Fruit fly (Drosophila melanogaster) whole organism, embryonic: ENCODE data around the gene CG2574.

Experiments used
- CG10209 ChIP-seq: fragments of 200-800 bp; sonication (Bioruptor generic); optimal IDR thresholded peaks from 3 replicates; lab custom pipeline; 2017; ENCODE audit warnings: missing biosample characterization, mild to moderate bottlenecking, missing genetic modification characterization, missing genetic modification reagents
- CG14667 ChIP-seq: fragments of 200-800 bp; sonication (Bioruptor generic); IDR thresholded peaks from 2 replicates; pipeline ENCODE4 v1.3.6; 2022; ENCODE audit warnings: missing biosample characterization, missing genetic modification characterization
- CG14965 ChIP-seq: fragments of 200-800 bp; sonication (Bioruptor generic); optimal IDR thresholded peaks from 2 replicates; lab custom pipeline; 2016; ENCODE audit warnings: missing biosample characterization, missing genetic modification characterization, borderline replicate concordance
- CG15696 ChIP-seq: fragments of 200-800 bp; sonication (Bioruptor generic); optimal IDR thresholded peaks from 2 replicates; lab custom pipeline; 2019; ENCODE audit warnings: missing biosample characterization, mild to moderate bottlenecking, missing genetic modification characterization, moderate library complexity
- CG1603 ChIP-seq: fragments of 200-800 bp; sonication (Bioruptor generic); optimal IDR thresholded peaks from 2 replicates; lab custom pipeline; 2019; ENCODE audit warnings: missing biosample characterization, mild to moderate bottlenecking, missing genetic modification characterization, moderate library complexity
- CG1647 ChIP-seq: fragments of 200-800 bp; sonication (Bioruptor generic); optimal IDR thresholded peaks from 3 replicates; lab custom pipeline; 2016; ENCODE audit warnings: missing biosample characterization, missing genetic modification characterization
- CG16815 ChIP-seq: fragments of 200-800 bp; sonication (Bioruptor generic); optimal IDR thresholded peaks from 3 replicates; lab custom pipeline; 2017; ENCODE audit warnings: missing biosample characterization, mild to moderate bottlenecking, missing genetic modification characterization
- CG17385 ChIP-seq: fragments of 200-800 bp; sonication (Bioruptor generic); optimal IDR thresholded peaks from 3 replicates; lab custom pipeline; 2018; ENCODE audit warnings: missing biosample characterization, mild to moderate bottlenecking, missing genetic modification characterization
- CG1832 ChIP-seq: fragments of 200-800 bp; sonication (Bioruptor generic); optimal IDR thresholded peaks from 2 replicates; lab custom pipeline; 2017; ENCODE audit warnings: missing biosample characterization, mild to moderate bottlenecking, missing genetic modification characterization, inconsistent platforms
- CG18476 ChIP-seq: fragments of 200-800 bp; sonication (Bioruptor generic); optimal IDR thresholded peaks from 2 replicates; lab custom pipeline; 2016; ENCODE audit warnings: missing biosample characterization, mild to moderate bottlenecking, missing genetic modification characterization
- CG2120 ChIP-seq: fragments of 200-800 bp; sonication (Bioruptor generic); optimal IDR thresholded peaks from 3 replicates; lab custom pipeline; 2016; ENCODE audit warnings: missing biosample characterization, missing genetic modification characterization
- CG2712 ChIP-seq: fragments of 200-800 bp; optimal IDR thresholded peaks from 3 replicates; lab custom pipeline; 2019; ENCODE audit warnings: missing biosample characterization, mild to moderate bottlenecking, missing genetic modification characterization, moderate library complexity
- CG31441 ChIP-seq: fragments of 200-800 bp; sonication (Bioruptor generic); IDR thresholded peaks from 2 replicates; pipeline ENCODE4 v1.3.6; 2022; ENCODE audit warnings: missing biosample characterization, missing genetic modification characterization
- CG34376 ChIP-seq: fragments of 200-800 bp; sonication (Bioruptor generic); optimal IDR thresholded peaks from 2 replicates; lab custom pipeline; 2018; ENCODE audit warnings: missing biosample characterization, mild to moderate bottlenecking, missing genetic modification characterization
- CG4820 ChIP-seq: fragments of 200-800 bp; sonication (Bioruptor generic); optimal IDR thresholded peaks from 3 replicates; lab custom pipeline; 2016; ENCODE audit warnings: missing biosample characterization, missing genetic modification characterization
- CG5953 ChIP-seq: fragments of 200-800 bp; sonication (Bioruptor generic); IDR thresholded peaks from 2 replicates; pipeline ENCODE4 v1.3.6; 2022; ENCODE audit warnings: missing biosample characterization, missing genetic modification characterization
- CG6254 ChIP-seq: fragments of 200-800 bp; sonication (Bioruptor generic); optimal IDR thresholded peaks from 3 replicates; lab custom pipeline; 2017; ENCODE audit warnings: mild to moderate bottlenecking, missing biosample characterization, missing genetic modification reagents, missing genetic modification characterization
- CG7372 ChIP-seq: fragments of 200-800 bp; sonication (Bioruptor generic); IDR thresholded peaks from 2 replicates; pipeline ENCODE4 v1.3.6; 2022; ENCODE audit warnings: missing biosample characterization, missing genetic modification characterization
- CG7839 ChIP-seq: fragments of 200-800 bp; sonication (Bioruptor generic); optimal IDR thresholded peaks from 3 replicates; lab custom pipeline; 2018; ENCODE audit warnings: missing biosample characterization, mild to moderate bottlenecking, missing genetic modification characterization, moderate library complexity
- CG8281 ChIP-seq: fragments of 200-800 bp; sonication (Bioruptor generic); optimal IDR thresholded peaks from 2 replicates; lab custom pipeline; 2018; ENCODE audit warnings: missing biosample characterization, mild to moderate bottlenecking, missing genetic modification characterization, moderate library complexity
- CG8478 ChIP-seq: fragments of >200 bp; optimal IDR thresholded peaks from 2 replicates; lab custom pipeline; 2018
- CG9797 ChIP-seq: fragments of 200-800 bp; sonication (Bioruptor generic); optimal IDR thresholded peaks from 3 replicates; lab custom pipeline; 2018; ENCODE audit warnings: missing biosample characterization, mild to moderate bottlenecking, missing genetic modification characterization
- CHES-1-like ChIP-seq: fragments of 200-800 bp; sonication (Bioruptor generic); optimal IDR thresholded peaks from 2 replicates; lab custom pipeline; 2016; ENCODE audit warnings: missing biosample characterization, missing genetic modification characterization
- Camta ChIP-seq: fragments of 200-800 bp; sonication (Bioruptor generic); optimal IDR thresholded peaks from 2 replicates; lab custom pipeline; 2016; ENCODE audit warnings: missing biosample characterization, missing genetic modification characterization
- Chrac-16 ChIP-seq: fragments of 200-800 bp; sonication (Bioruptor generic); optimal IDR thresholded peaks from 3 replicates; lab custom pipeline; 2016; ENCODE audit warnings: missing biosample characterization, missing genetic modification characterization
- CkIIα-i1 ChIP-seq: fragments of 200-800 bp; sonication (Bioruptor generic); IDR thresholded peaks from 2 replicates; pipeline ENCODE4 v1.3.6; 2022; ENCODE audit warnings: missing biosample characterization, missing genetic modification characterization
- Dip2 ChIP-seq: fragments of 200-800 bp; sonication (Bioruptor generic); IDR thresholded peaks from 2 replicates; pipeline ENCODE4 v1.3.6; 2022; ENCODE audit warnings: missing biosample characterization, missing genetic modification characterization
- Drgx ChIP-seq: fragments of 200-800 bp; sonication (Bioruptor generic); IDR thresholded peaks from 2 replicates; pipeline ENCODE4 v1.3.6; 2022; ENCODE audit warnings: missing biosample characterization, missing genetic modification characterization
- Hr39 ChIP-seq: fragments of >200 bp; optimal IDR thresholded peaks from 2 replicates; lab custom pipeline; 2017
- Myb ChIP-seq: fragments of 200-800 bp; sonication (Bioruptor generic); optimal IDR thresholded peaks from 2 replicates; lab custom pipeline; 2016; ENCODE audit warnings: missing biosample characterization, missing genetic modification characterization
- Oaz ChIP-seq: fragments of 200-800 bp; sonication (Bioruptor generic); IDR thresholded peaks from 2 replicates; pipeline ENCODE4 v1.3.6; 2022; ENCODE audit warnings: missing biosample characterization, missing genetic modification characterization
- Opbp ChIP-seq: fragments of 200-800 bp; sonication (Bioruptor generic); IDR thresholded peaks from 3 replicates; pipeline ENCODE4 v1.3.6; 2022; ENCODE audit warnings: missing biosample characterization, missing genetic modification characterization; ENCODE audit not compliant: partially characterized antibody
- Optix ChIP-seq: fragments of 200-800 bp; sonication (Bioruptor generic); IDR thresholded peaks from 3 replicates; pipeline ENCODE4 v1.3.6; 2022; ENCODE audit warnings: missing biosample characterization, missing genetic modification characterization
- Sry-δ ChIP-seq: fragments of 200-800 bp; sonication (Bioruptor generic); optimal IDR thresholded peaks from 2 replicates; lab custom pipeline; 2016; ENCODE audit warnings: missing biosample characterization, missing genetic modification characterization
- abd-A ChIP-seq: fragments of 200-800 bp; sonication (Bioruptor generic); optimal IDR thresholded peaks from 3 replicates; lab custom pipeline; 2019; ENCODE audit warnings: missing biosample characterization, mild to moderate bottlenecking, missing genetic modification characterization, moderate library complexity
- amos ChIP-seq: fragments of 200-800 bp; sonication (Bioruptor generic); IDR thresholded peaks from 2 replicates; pipeline ENCODE4 v1.3.6; 2022; ENCODE audit warnings: missing biosample characterization, missing genetic modification characterization; ENCODE audit not compliant: partially characterized antibody
- ap ChIP-seq: fragments of 200-800 bp; sonication (Bioruptor generic); IDR thresholded peaks from 2 replicates; pipeline ENCODE4 v1.3.6; 2022; ENCODE audit warnings: missing biosample characterization, missing genetic modification characterization
- ash1 ChIP-seq: fragments of 200-800 bp; sonication (Bioruptor generic); optimal IDR thresholded peaks from 2 replicates; lab custom pipeline; 2018; ENCODE audit warnings: missing biosample characterization, mild to moderate bottlenecking, missing genetic modification characterization
- bowl ChIP-seq: fragments of 200-800 bp; sonication (Bioruptor generic); IDR thresholded peaks from 2 replicates; pipeline ENCODE4 v1.3.6; 2022; ENCODE audit warnings: missing biosample characterization, missing genetic modification characterization
- croc ChIP-seq: fragments of 200-800 bp; sonication (Bioruptor generic); conservative IDR thresholded peaks from 3 replicates; pipeline ENCODE4 v1.3.6; 2022; ENCODE audit warnings: missing biosample characterization, missing genetic modification characterization
- crp ChIP-seq, 2 experiments: fragments of 200-800 bp; sonication (Bioruptor generic); optimal IDR thresholded peaks; 2 replicates in 1 of 2; 3 replicates in 1 of 2; lab custom pipeline; 2017; ENCODE audit warnings: missing biosample characterization in 2 of 2, missing genetic modification characterization in 2 of 2, mild to moderate bottlenecking in 1 of 2, moderate library complexity in 1 of 2
- dm ChIP-seq: fragments of 200-800 bp; sonication (Bioruptor generic); optimal IDR thresholded peaks from 3 replicates; lab custom pipeline; 2016; ENCODE audit warnings: missing biosample characterization, missing genetic modification characterization
- ken ChIP-seq: fragments of 200-800 bp; sonication (Bioruptor generic); IDR thresholded peaks from 3 replicates; pipeline ENCODE4 v1.3.6; 2022; ENCODE audit warnings: missing biosample characterization, missing genetic modification characterization
- mirr ChIP-seq: fragments of 200-800 bp; sonication (Bioruptor generic); optimal IDR thresholded peaks from 3 replicates; lab custom pipeline; 2018; ENCODE audit warnings: missing biosample characterization, mild to moderate bottlenecking, missing genetic modification characterization
- nerfin-1 ChIP-seq: fragments of 200-800 bp; sonication (Bioruptor generic); optimal IDR thresholded peaks from 3 replicates; lab custom pipeline; 2019; ENCODE audit warnings: missing biosample characterization, mild to moderate bottlenecking, missing genetic modification characterization, moderate library complexity
- org-1 ChIP-seq: fragments of 200-800 bp; sonication (Bioruptor generic); optimal IDR thresholded peaks from 2 replicates; lab custom pipeline; 2017; ENCODE audit warnings: missing biosample characterization, missing genetic modification characterization
- sc ChIP-seq, 3 experiments: fragments of >200 bp in 2 of 3; fragments of 200-800 bp in 1 of 3; sonication (Bioruptor generic) in 1 of 3; optimal IDR thresholded peaks; 2 replicates in 2 of 3; 3 replicates in 1 of 3; lab custom pipeline; 2017; ENCODE audit warnings: mild to moderate bottlenecking in 1 of 3, missing biosample characterization in 1 of 3, missing genetic modification characterization in 1 of 3, missing genetic modification reagents in 1 of 3
- slbo ChIP-seq: fragments of 200-800 bp; sonication (Bioruptor generic); IDR thresholded peaks from 2 replicates; pipeline ENCODE4 v1.3.6; 2022; ENCODE audit warnings: missing biosample characterization, missing genetic modification characterization
- vvl ChIP-seq: fragments of 200-800 bp; sonication (Bioruptor generic); IDR thresholded peaks from 2 replicates; pipeline ENCODE4 v1.3.6; 2022; ENCODE audit warnings: missing biosample characterization, missing genetic modification characterization

CG2574 gene

DNA sequence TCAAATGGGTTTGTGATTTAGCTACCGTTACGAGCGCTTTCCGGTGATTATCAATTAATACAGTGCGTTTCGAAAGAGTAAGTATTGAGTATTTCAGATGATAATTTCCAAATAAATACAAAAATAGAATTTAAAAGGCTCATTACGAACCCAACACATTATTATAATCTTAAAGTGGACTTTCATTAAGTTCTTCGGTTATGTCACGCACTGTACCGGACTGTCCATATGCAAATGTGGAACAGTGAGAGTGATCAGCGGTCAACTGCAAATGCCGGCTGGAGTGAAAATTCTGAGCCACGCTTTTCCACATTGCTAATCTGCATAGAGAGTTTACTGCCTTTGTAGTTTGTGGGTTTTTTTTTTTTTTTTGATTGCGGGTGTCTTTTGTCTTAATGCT, 45.0 kb downstream of the CG2574 start (continued):
- TF ChIP-seq CG7839 (tag; lab: Kevin White, UChicago) (peak; percentile 43), CG2712 (peak; percentile 18), Dip2 (GFP tag; lab: Robert Waterston, UW) (no peak), CG14667 (GFP tag; lab: Robert Waterston, UW) (no peak)

DNA sequence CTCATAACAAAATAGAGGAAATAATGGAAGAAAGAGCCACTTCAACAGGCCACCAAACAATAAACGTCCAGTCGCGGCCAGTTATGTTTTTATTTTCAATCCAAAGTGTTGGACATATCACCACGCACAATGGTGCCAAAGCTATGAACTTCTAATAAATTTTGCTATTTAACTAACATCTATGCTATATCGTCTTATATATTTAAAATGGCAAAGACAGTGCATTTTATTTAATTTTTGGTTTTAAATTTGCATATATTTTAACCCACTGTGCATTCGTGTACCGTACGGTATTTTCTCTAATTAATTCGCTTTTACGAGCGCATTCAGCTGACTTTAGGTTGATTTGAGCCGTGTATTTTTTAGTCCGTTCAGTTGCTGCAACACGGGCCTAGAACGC, 45.7 kb downstream of the CG2574 start, which contains the start of gene CG15927:
Gene CG15927 (plus strand): TSS at position 372 of the 400 bp plus-strand sequence.
- peak; percentile 49 for TF ChIP-seq CG4820
- TF ChIP-seq Chrac-16 (GFP tag; lab: Kevin White, UChicago): peak; percentile 23
- TF ChIP-seq CG34376 (GFP tag; lab: Kevin White, UChicago): no peak
- no peak for TF ChIP-seq ash1 (GFP tag; lab: Kevin White, UChicago)
- peak; percentile 42; the same call in 1 of the 2 replicates for TF ChIP-seq vvl (GFP tag; lab: Robert Waterston, UW)
- TF ChIP-seq abd-A (tag; lab: Kevin White, UChicago): no peak
- TF ChIP-seq amos: no peak
- TF ChIP-seq Optix (GFP tag; lab: Robert Waterston, UW): no peak
- peak; percentile 58; the same call in 1 of the 2 replicates for TF ChIP-seq CG5953 (GFP tag; lab: Robert Waterston, UW)
- TF ChIP-seq CG10209: peak; percentile 31
- TF ChIP-seq croc (GFP tag; lab: Robert Waterston, UW): no peak
- no peak for TF ChIP-seq Sry-δ (GFP tag; lab: Kevin White, UChicago)
- TF ChIP-seq CG1603 (tag; lab: Kevin White, UChicago): peak; percentile 45
- TF ChIP-seq CG17385: peak; percentile 50
- no peak for TF ChIP-seq CG16815 (GFP tag; lab: Kevin White, UChicago)
- TF ChIP-seq Hr39: no peak
- TF ChIP-seq Drgx (GFP tag; lab: Robert Waterston, UW): no peak; the same call in 1 of the 2 replicates
- peak; percentile 6 for TF ChIP-seq CG2120 (GFP tag; lab: Kevin White, UChicago)
- peak; percentile 35 for TF ChIP-seq org-1 (GFP tag; lab: Kevin White, UChicago)
- no peak for TF ChIP-seq CG7372 (GFP tag; lab: Robert Waterston, UW)
- TF ChIP-seq CG1832 (GFP tag; lab: Kevin White, UChicago): no peak
- TF ChIP-seq ken (GFP tag; lab: Robert Waterston, UW): peak; percentile 73; the same call in 2 of the 3 replicates
- TF ChIP-seq slbo: peak; percentile 51
- peak; percentile 46; the same call in 1 of the 2 replicates for TF ChIP-seq CG31441 (GFP tag; lab: Robert Waterston, UW)
- TF ChIP-seq CG8478 (lab: Kevin White, UChicago): no peak
- peak; percentile 26; the same call in 1 of the 2 replicates for TF ChIP-seq ap
- peak; percentile 17 for TF ChIP-seq nerfin-1 (tag; lab: Kevin White, UChicago)
- no peak for TF ChIP-seq CG15696 (tag; lab: Kevin White, UChicago)
- TF ChIP-seq CG6254 (GFP tag; lab: Kevin White, UChicago): peak; percentile 64
- TF ChIP-seq Oaz: peak; percentile 45
- 0 out of 2 replicates have a peak, but pooled peaks have one; percentile 16 for TF ChIP-seq bowl (GFP tag; lab: Robert Waterston, UW)
- peak; percentile 62 for TF ChIP-seq Camta (GFP tag; lab: Kevin White, UChicago)
- TF ChIP-seq CkIIα-i1 (GFP tag; lab: Robert Waterston, UW): no peak
- peak; percentile 33 for TF ChIP-seq CG18476
- TF ChIP-seq sc (optimal IDR thresholded peaks at IDR 0.05; lab: Kevin White, UChicago): no peak
- TF ChIP-seq sc (GFP tag; optimal IDR thresholded peaks at IDR 0.05; lab: Kevin White, UChicago): peak; percentile 44
- TF ChIP-seq CHES-1-like (GFP tag; lab: Kevin White, UChicago): no peak
- TF ChIP-seq Opbp: no peak
- no peak for TF ChIP-seq CG1647
- peak; percentile 67 for TF ChIP-seq CG7839 (tag; lab: Kevin White, UChicago)
- peak; percentile 22 for TF ChIP-seq CG8281
- no peak for TF ChIP-seq crp (GFP tag; optimal IDR thresholded peaks at IDR 0.05; lab: Kevin White, UChicago)
- TF ChIP-seq dm: no peak
- no peak for TF ChIP-seq CG9797 (GFP tag; lab: Kevin White, UChicago)
- no peak for TF ChIP-seq Myb (GFP tag; lab: Kevin White, UChicago)
- no peak for TF ChIP-seq mirr
- TF ChIP-seq CG14965 (GFP tag; lab: Kevin White, UChicago): no peak
